Fruit fly (Drosophila melanogaster) whole organism, embryonic: ENCODE measurements around the gene CG15890.

Source experiments
- Atf6 ChIP-seq: fragments of 200-800 bp; sonication (Bioruptor generic); IDR thresholded peaks from 2 replicates; pipeline ENCODE4 v1.3.6; 2022; ENCODE audit warnings: missing biosample characterization, missing genetic modification characterization
- CG1024 ChIP-seq: fragments of 200-800 bp; sonication (Bioruptor generic); IDR thresholded peaks from 2 replicates; pipeline ENCODE4 v1.3.6; 2022; ENCODE audit warnings: missing biosample characterization, missing genetic modification characterization
- CG10959 ChIP-seq: fragments of 200-800 bp; sonication (Bioruptor generic); IDR thresholded peaks from 2 replicates; pipeline ENCODE4 v1.3.6; 2022; ENCODE audit warnings: missing biosample characterization, missing genetic modification characterization
- CG11247 ChIP-seq: fragments of 200-800 bp; sonication (Bioruptor generic); IDR thresholded peaks from 2 replicates; pipeline ENCODE4 v1.3.6; 2022; ENCODE audit warnings: missing biosample characterization, missing genetic modification characterization
- CG11504 ChIP-seq: fragments of 200-800 bp; sonication (Bioruptor generic); optimal IDR thresholded peaks from 3 replicates; lab custom pipeline; 2019; ENCODE audit warnings: missing biosample characterization, mild to moderate bottlenecking, missing genetic modification characterization, moderate library complexity
- CG14014 ChIP-seq: fragments of 200-800 bp; sonication (Bioruptor generic); IDR thresholded peaks from 2 replicates; pipeline ENCODE4 v1.3.6; 2022; ENCODE audit warnings: missing biosample characterization, missing genetic modification characterization
- CG14050 ChIP-seq: fragments of 200-800 bp; sonication (Bioruptor generic); IDR thresholded peaks from 3 replicates; pipeline ENCODE4 v1.3.6; 2022; ENCODE audit warnings: missing biosample characterization, missing genetic modification characterization
- CG14667 ChIP-seq: fragments of 200-800 bp; sonication (Bioruptor generic); IDR thresholded peaks from 2 replicates; pipeline ENCODE4 v1.3.6; 2022; ENCODE audit warnings: missing biosample characterization, missing genetic modification characterization
- CG14710 ChIP-seq: fragments of 200-800 bp; sonication (Bioruptor generic); optimal IDR thresholded peaks from 3 replicates; lab custom pipeline; 2019; ENCODE audit warnings: missing biosample characterization, mild to moderate bottlenecking, missing genetic modification characterization, moderate library complexity
- CG14965 ChIP-seq: fragments of 200-800 bp; sonication (Bioruptor generic); optimal IDR thresholded peaks from 2 replicates; lab custom pipeline; 2016; ENCODE audit warnings: missing biosample characterization, missing genetic modification characterization, borderline replicate concordance
- CG15601 ChIP-seq: fragments of 200-800 bp; sonication (Bioruptor generic); optimal IDR thresholded peaks from 3 replicates; lab custom pipeline; 2019; ENCODE audit warnings: missing biosample characterization, mild to moderate bottlenecking, missing genetic modification characterization, moderate library complexity
- CG18599 ChIP-seq: fragments of 200-800 bp; sonication (Bioruptor generic); optimal IDR thresholded peaks from 3 replicates; lab custom pipeline; 2017; ENCODE audit warnings: missing biosample characterization, missing genetic modification characterization, mild to moderate bottlenecking, moderate library complexity, missing genetic modification reagents
- CG2120 ChIP-seq: fragments of 200-800 bp; sonication (Bioruptor generic); optimal IDR thresholded peaks from 3 replicates; lab custom pipeline; 2016; ENCODE audit warnings: missing biosample characterization, missing genetic modification characterization
- CG2202 ChIP-seq: fragments of 200-800 bp; sonication (Bioruptor generic); optimal IDR thresholded peaks from 2 replicates; lab custom pipeline; 2018; ENCODE audit warnings: missing biosample characterization, mild to moderate bottlenecking, missing genetic modification characterization
- CG2875 ChIP-seq: fragments of 200-800 bp; sonication (Bioruptor generic); optimal IDR thresholded peaks from 2 replicates; lab custom pipeline; 2017; ENCODE audit warnings: missing biosample characterization, mild to moderate bottlenecking, missing genetic modification characterization, missing genetic modification reagents
- CG2889 ChIP-seq: fragments of 200-800 bp; sonication (Bioruptor generic); IDR thresholded peaks from 3 replicates; pipeline ENCODE4 v1.3.6; 2022; ENCODE audit warnings: missing biosample characterization, missing genetic modification characterization
- CG33557 ChIP-seq: fragments of 200-800 bp; sonication (Bioruptor generic); optimal IDR thresholded peaks from 2 replicates; lab custom pipeline; 2019; ENCODE audit warnings: missing biosample characterization, mild to moderate bottlenecking, missing genetic modification characterization, moderate library complexity
- CG43689 ChIP-seq: fragments of 200-800 bp; sonication (Bioruptor generic); IDR thresholded peaks from 2 replicates; pipeline ENCODE4 v1.3.6; 2022; ENCODE audit warnings: missing biosample characterization, missing genetic modification characterization
- CG4730 ChIP-seq: fragments of 200-800 bp; sonication (Bioruptor generic); IDR thresholded peaks from 2 replicates; pipeline ENCODE4 v1.3.6; 2022; ENCODE audit warnings: missing biosample characterization, missing genetic modification characterization
- CG4854 ChIP-seq: fragments of 200-800 bp; sonication (Bioruptor generic); optimal IDR thresholded peaks from 2 replicates; lab custom pipeline; 2016; ENCODE audit warnings: missing biosample characterization, missing genetic modification characterization, inconsistent platforms
- CG7271 ChIP-seq: fragments of 200-800 bp; sonication (Bioruptor generic); optimal IDR thresholded peaks from 2 replicates; lab custom pipeline; 2018; ENCODE audit warnings: missing biosample characterization, mild to moderate bottlenecking, missing genetic modification characterization, moderate library complexity
- CG7963 ChIP-seq: fragments of 200-800 bp; sonication (Bioruptor generic); IDR thresholded peaks from 3 replicates; pipeline ENCODE4 v1.3.6; 2022; ENCODE audit warnings: missing biosample characterization, missing genetic modification characterization; ENCODE audit not compliant: partially characterized antibody
- CG8290 ChIP-seq, 3 experiments: fragments of 200-800 bp; sonication (Bioruptor generic); optimal IDR thresholded peaks; 2 replicates each; lab custom pipeline; 2016 to 2019; ENCODE audit warnings: missing biosample characterization in 3 of 3, missing genetic modification characterization in 3 of 3, mild to moderate bottlenecking in 2 of 3, moderate library complexity in 1 of 3
- CG8478 ChIP-seq: fragments of >200 bp; optimal IDR thresholded peaks from 2 replicates; lab custom pipeline; 2018
- Doc3 ChIP-seq: fragments of 200-800 bp; sonication (Bioruptor generic); IDR thresholded peaks from 3 replicates; pipeline ENCODE4 v1.3.6; 2022; ENCODE audit warnings: missing biosample characterization, missing genetic modification characterization; ENCODE audit not compliant: partially characterized antibody
- Drgx ChIP-seq: fragments of 200-800 bp; sonication (Bioruptor generic); IDR thresholded peaks from 2 replicates; pipeline ENCODE4 v1.3.6; 2022; ENCODE audit warnings: missing biosample characterization, missing genetic modification characterization
- E2f2 ChIP-seq: fragments of 200-800 bp; sonication (Bioruptor generic); IDR thresholded peaks from 2 replicates; pipeline ENCODE4 v1.3.6; 2022; ENCODE audit warnings: missing biosample characterization, missing genetic modification characterization
- ERR ChIP-seq: fragments of 200-800 bp; sonication (Bioruptor generic); optimal IDR thresholded peaks from 2 replicates; lab custom pipeline; 2016; ENCODE audit warnings: missing biosample characterization, missing genetic modification characterization
- Fer1 ChIP-seq: fragments of 200-800 bp; sonication (Bioruptor generic); optimal IDR thresholded peaks from 2 replicates; lab custom pipeline; 2017; ENCODE audit warnings: missing biosample characterization, mild to moderate bottlenecking, missing genetic modification characterization
- HmgD ChIP-seq: fragments of 200-800 bp; sonication (Bioruptor generic); optimal IDR thresholded peaks from 3 replicates; lab custom pipeline; 2016; ENCODE audit warnings: missing biosample characterization, missing genetic modification characterization
- Hmr ChIP-seq: fragments of 200-800 bp; sonication (Bioruptor generic); optimal IDR thresholded peaks from 3 replicates; lab custom pipeline; 2017; ENCODE audit warnings: mild to moderate bottlenecking, missing biosample characterization, missing genetic modification reagents, missing genetic modification characterization
- Hmx ChIP-seq: fragments of 200-800 bp; sonication (Bioruptor generic); optimal IDR thresholded peaks from 2 replicates; lab custom pipeline; 2016; ENCODE audit warnings: missing biosample characterization, missing genetic modification characterization
- Hr51 ChIP-seq, 2 experiments: fragments of 200-800 bp; sonication (Bioruptor generic); optimal IDR thresholded peaks; 2 replicates in 1 of 2; 3 replicates in 1 of 2; lab custom pipeline; 2016 to 2018; ENCODE audit warnings: missing biosample characterization in 2 of 2, missing genetic modification characterization in 2 of 2, mild to moderate bottlenecking in 1 of 2, moderate library complexity in 1 of 2
- Myb ChIP-seq: fragments of 200-800 bp; sonication (Bioruptor generic); optimal IDR thresholded peaks from 2 replicates; lab custom pipeline; 2016; ENCODE audit warnings: missing biosample characterization, missing genetic modification characterization
- NC2β ChIP-seq: fragments of 200-800 bp; sonication (Bioruptor generic); optimal IDR thresholded peaks from 2 replicates; lab custom pipeline; 2016; ENCODE audit warnings: missing biosample characterization, missing genetic modification characterization
- Sry-δ ChIP-seq: fragments of 200-800 bp; sonication (Bioruptor generic); optimal IDR thresholded peaks from 2 replicates; lab custom pipeline; 2016; ENCODE audit warnings: missing biosample characterization, missing genetic modification characterization
- Tbp ChIP-seq: fragments of >200 bp; optimal IDR thresholded peaks from 2 replicates; lab custom pipeline; 2018; ENCODE audit warnings: missing biosample characterization, missing genetic modification characterization
- Xbp1 ChIP-seq: fragments of 200-800 bp; sonication (Bioruptor generic); optimal IDR thresholded peaks from 3 replicates; lab custom pipeline; 2016; ENCODE audit warnings: missing biosample characterization, mild to moderate bottlenecking, missing genetic modification characterization
- bbx ChIP-seq: fragments of 200-800 bp; sonication (Bioruptor generic); IDR thresholded peaks from 2 replicates; pipeline ENCODE4 v1.3.6; 2022; ENCODE audit warnings: missing biosample characterization, missing genetic modification characterization; ENCODE audit not compliant: partially characterized antibody
- bcd ChIP-seq: fragments of 200-800 bp; sonication (Bioruptor generic); optimal IDR thresholded peaks from 2 replicates; lab custom pipeline; 2017; ENCODE audit warnings: missing biosample characterization, mild to moderate bottlenecking, missing genetic modification characterization
- caup ChIP-seq: fragments of 200-800 bp; sonication (Bioruptor generic); optimal IDR thresholded peaks from 3 replicates; lab custom pipeline; 2017; ENCODE audit warnings: missing biosample characterization, mild to moderate bottlenecking, missing genetic modification characterization, moderate library complexity; ENCODE audit not compliant: severe bottlenecking
- chif ChIP-seq, 2 experiments: fragments of 200-800 bp; sonication (Bioruptor generic); optimal IDR thresholded peaks; 3 replicates each; lab custom pipeline; 2016; ENCODE audit warnings: missing biosample characterization in 2 of 2, missing genetic modification characterization in 2 of 2
- crc ChIP-seq: fragments of 200-800 bp; sonication (Bioruptor generic); optimal IDR thresholded peaks from 2 replicates; lab custom pipeline; 2016; ENCODE audit warnings: missing biosample characterization, missing genetic modification characterization
- gt ChIP-seq: fragments of 200-800 bp; sonication (Bioruptor generic); IDR thresholded peaks from 2 replicates; pipeline ENCODE4 v1.3.6; 2022; ENCODE audit warnings: missing biosample characterization, missing genetic modification characterization
- kay ChIP-seq: fragments of 200-800 bp; sonication (Bioruptor generic); optimal IDR thresholded peaks from 2 replicates; lab custom pipeline; 2016; ENCODE audit warnings: missing biosample characterization, missing genetic modification characterization
- lilli ChIP-seq: fragments of 200-800 bp; sonication (Bioruptor generic); optimal IDR thresholded peaks from 3 replicates; lab custom pipeline; 2016; ENCODE audit warnings: missing biosample characterization, missing genetic modification characterization
- otp ChIP-seq: fragments of 200-800 bp; sonication (Bioruptor generic); IDR thresholded peaks from 3 replicates; pipeline ENCODE4, ENCODE4 v1.3.6; 2022; ENCODE audit warnings: missing biosample characterization, missing genetic modification characterization
- sens ChIP-seq: fragments of 200-800 bp; sonication (Bioruptor generic); peaks from one replicate; lab custom pipeline; 2016; ENCODE audit warnings: missing biosample characterization, missing genetic modification characterization
- so ChIP-seq: fragments of 200-800 bp; sonication (Bioruptor generic); IDR thresholded peaks from 3 replicates; pipeline ENCODE4 v1.3.6; 2022; ENCODE audit warnings: missing biosample characterization, missing genetic modification characterization
- tin ChIP-seq: fragments of 200-800 bp; sonication (Bioruptor generic); optimal IDR thresholded peaks from 3 replicates; lab custom pipeline; 2016; ENCODE audit warnings: missing biosample characterization, missing genetic modification characterization
- wor ChIP-seq: fragments of 200-800 bp; sonication (Bioruptor generic); IDR thresholded peaks from 2 replicates; pipeline ENCODE4 v1.3.6; 2022; ENCODE audit warnings: missing biosample characterization, missing genetic modification characterization
- zen ChIP-seq: fragments of 200-800 bp; sonication (Bioruptor generic); optimal IDR thresholded peaks from 3 replicates; lab custom pipeline; 2018; ENCODE audit warnings: missing biosample characterization, mild to moderate bottlenecking, missing genetic modification characterization, moderate library complexity

The CG15890 gene

dm6 chrX:14725084-14725483 lies 40.5 kb downstream of the CG15890 start (continued):
- no peak for TF ChIP-seq CG7271 (tag; lab: Kevin White, UChicago)
- TF ChIP-seq so (GFP tag; lab: Robert Waterston, UW), result no peak
- TF ChIP-seq kay, result no peak
- no peak for TF ChIP-seq CG14965 (GFP tag; lab: Kevin White, UChicago)
- TF ChIP-seq CG7963 (GFP tag; lab: Robert Waterston, UW), result no peak
- no peak for TF ChIP-seq Sry-δ
- TF ChIP-seq wor (GFP tag; lab: Robert Waterston, UW), result no peak
- no peak for TF ChIP-seq CG43689 (GFP tag; lab: Robert Waterston, UW)
- TF ChIP-seq CG4854 (GFP tag; lab: Kevin White, UChicago), result no peak
- TF ChIP-seq gt (GFP tag; lab: Robert Waterston, UW), result no peak
- no peak for TF ChIP-seq CG8290 (GFP tag; optimal IDR thresholded peaks at IDR 0.05; lab: Kevin White, UChicago)
- TF ChIP-seq CG8290 (tag; optimal IDR thresholded peaks at IDR 0.05; lab: Kevin White, UChicago), result peak in 1 of 2 experiments; percentile 24
- TF ChIP-seq Hr51 (GFP tag; optimal IDR thresholded peaks at IDR 0.05; lab: Kevin White, UChicago), result peak in 1 of 2 experiments; percentile 7
- TF ChIP-seq CG4730, result no peak
- TF ChIP-seq ERR (GFP tag; lab: Kevin White, UChicago), result no peak
- peak; percentile 24 for TF ChIP-seq CG2120 (GFP tag; lab: Kevin White, UChicago)
- no peak for TF ChIP-seq caup (GFP tag; lab: Kevin White, UChicago)
- TF ChIP-seq CG18599 (GFP tag; lab: Kevin White, UChicago), result peak; percentile 58
- TF ChIP-seq CG11247 (GFP tag; lab: Robert Waterston, UW), result no peak
- TF ChIP-seq bbx, result no peak
- no peak for TF ChIP-seq CG14667
- no peak for TF ChIP-seq CG2875 (GFP tag; lab: Kevin White, UChicago)
- TF ChIP-seq CG2889, result no peak
- TF ChIP-seq CG1024, result no peak
- TF ChIP-seq sens (GFP tag; lab: Kevin White, UChicago), result peak; percentile 64
- TF ChIP-seq Drgx, result no peak
- no peak for TF ChIP-seq Myb (GFP tag; lab: Kevin White, UChicago)
- TF ChIP-seq E2f2 (GFP tag; lab: Robert Waterston, UW), result no peak
- TF ChIP-seq Doc3, result no peak
- no peak for TF ChIP-seq tin
- no peak for TF ChIP-seq zen
- no peak for TF ChIP-seq chif (GFP tag; optimal IDR thresholded peaks at IDR 0.05; lab: Kevin White, UChicago)
- peak; percentile 9 for TF ChIP-seq Fer1
- peak; percentile 11 for TF ChIP-seq CG11504
- no peak for TF ChIP-seq Hmr (GFP tag; lab: Kevin White, UChicago)
- TF ChIP-seq CG8478 (lab: Kevin White, UChicago), result no peak
- no peak for TF ChIP-seq crc
- TF ChIP-seq CG33557 (GFP tag; lab: Kevin White, UChicago), result no peak
- TF ChIP-seq HmgD (GFP tag; lab: Kevin White, UChicago), result no peak
- TF ChIP-seq CG14050, result no peak
- TF ChIP-seq Hmx, result no peak
- no peak for TF ChIP-seq NC2β (GFP tag; lab: Kevin White, UChicago)
- no peak for TF ChIP-seq CG2202
- TF ChIP-seq lilli (GFP tag; lab: Kevin White, UChicago), result no peak
- TF ChIP-seq Tbp (GFP tag; lab: Kevin White, UChicago), result no peak
- no peak for TF ChIP-seq CG14710 (tag; lab: Kevin White, UChicago)
- TF ChIP-seq Atf6 (GFP tag; lab: Robert Waterston, UW), result no peak
- TF ChIP-seq CG14014, result no peak
- no peak for TF ChIP-seq bcd (GFP tag; lab: Kevin White, UChicago)
- no peak for TF ChIP-seq CG10959
- TF ChIP-seq otp (GFP tag; lab: Robert Waterston, UW), result no peak
- TF ChIP-seq Xbp1 (GFP tag; lab: Kevin White, UChicago), result no peak
- TF ChIP-seq CG15601 (tag; lab: Kevin White, UChicago), result no peak
